Fruit fly (Drosophila melanogaster) whole organism, embryonic: ENCODE data around the gene Orct2.

Source experiments
- Adf1 ChIP-seq: fragments of 200-800 bp; sonication (Bioruptor generic); IDR thresholded peaks from 2 replicates; pipeline ENCODE4 v1.3.6; 2022; ENCODE audit warnings: missing biosample characterization, missing genetic modification characterization
- Antp ChIP-seq: fragments of 200-800 bp; sonication (Bioruptor generic); optimal IDR thresholded peaks from 3 replicates; lab custom pipeline; 2016; ENCODE audit warnings: missing biosample characterization, missing genetic modification characterization
- B-H2 ChIP-seq: fragments of 200-800 bp; sonication (Bioruptor generic); optimal IDR thresholded peaks from 2 replicates; lab custom pipeline; 2018; ENCODE audit warnings: missing biosample characterization, mild to moderate bottlenecking, missing genetic modification characterization
- CG11093 ChIP-seq: fragments of 200-800 bp; sonication (Bioruptor generic); IDR thresholded peaks from 3 replicates; pipeline ENCODE4 v1.3.6; 2022; ENCODE audit warnings: missing biosample characterization, missing genetic modification characterization
- CG12659 ChIP-seq: fragments of 200-800 bp; sonication (Bioruptor generic); optimal IDR thresholded peaks from 3 replicates; lab custom pipeline; 2017; ENCODE audit warnings: mild to moderate bottlenecking, missing biosample characterization, missing genetic modification reagents, missing genetic modification characterization
- CG13123 ChIP-seq: fragments of 200-800 bp; sonication (Bioruptor generic); optimal IDR thresholded peaks from 2 replicates; lab custom pipeline; 2016; ENCODE audit warnings: missing biosample characterization, missing genetic modification characterization
- CG13894 ChIP-seq: fragments of 200-800 bp; sonication (Bioruptor generic); optimal IDR thresholded peaks from 3 replicates; lab custom pipeline; 2018; ENCODE audit warnings: missing biosample characterization, mild to moderate bottlenecking, missing genetic modification characterization, moderate library complexity
- CG15696 ChIP-seq: fragments of 200-800 bp; sonication (Bioruptor generic); optimal IDR thresholded peaks from 2 replicates; lab custom pipeline; 2019; ENCODE audit warnings: missing biosample characterization, mild to moderate bottlenecking, missing genetic modification characterization, moderate library complexity
- CG1602 ChIP-seq: fragments of 200-800 bp; sonication (Bioruptor generic); optimal IDR thresholded peaks from 3 replicates; lab custom pipeline; 2016; ENCODE audit warnings: missing biosample characterization, missing genetic modification characterization
- CG17802 ChIP-seq: fragments of 200-800 bp; sonication (Bioruptor generic); optimal IDR thresholded peaks from 2 replicates; lab custom pipeline; 2018; ENCODE audit warnings: missing biosample characterization, mild to moderate bottlenecking, missing genetic modification characterization, moderate library complexity
- CG17829 ChIP-seq: fragments of 200-800 bp; optimal IDR thresholded peaks from 2 replicates; lab custom pipeline; 2019; ENCODE audit warnings: missing biosample characterization, mild to moderate bottlenecking, missing genetic modification characterization, moderate library complexity
- CG30403 ChIP-seq: fragments of 200-800 bp; sonication (Bioruptor generic); optimal IDR thresholded peaks from 3 replicates; lab custom pipeline; 2016; ENCODE audit warnings: missing biosample characterization, missing genetic modification characterization
- CG32772 ChIP-seq: fragments of 200-800 bp; sonication (Bioruptor generic); IDR thresholded peaks from 2 replicates; pipeline ENCODE4 v1.3.6; 2022; ENCODE audit warnings: missing biosample characterization, missing genetic modification characterization
- CG34376 ChIP-seq: fragments of 200-800 bp; sonication (Bioruptor generic); optimal IDR thresholded peaks from 2 replicates; lab custom pipeline; 2018; ENCODE audit warnings: missing biosample characterization, mild to moderate bottlenecking, missing genetic modification characterization
- CG3995 ChIP-seq: fragments of 200-800 bp; sonication (Bioruptor generic); optimal IDR thresholded peaks from 3 replicates; lab custom pipeline; 2016; ENCODE audit warnings: missing biosample characterization, missing genetic modification characterization
- CG6175 ChIP-seq: fragments of 200-800 bp; sonication (Bioruptor generic); IDR thresholded peaks from 3 replicates; pipeline ENCODE4 v1.3.6; 2022; ENCODE audit warnings: missing biosample characterization, missing genetic modification characterization
- CG6813 ChIP-seq: fragments of 200-800 bp; sonication (Bioruptor generic); optimal IDR thresholded peaks from 2 replicates; lab custom pipeline; 2017; ENCODE audit warnings: missing biosample characterization, missing genetic modification characterization, mild to moderate bottlenecking, moderate library complexity, missing genetic modification reagents
- CG7556 ChIP-seq: fragments of 200-800 bp; sonication (Bioruptor generic); optimal IDR thresholded peaks from 2 replicates; lab custom pipeline; 2017; ENCODE audit warnings: missing biosample characterization, mild to moderate bottlenecking, missing genetic modification characterization
- CG9876 ChIP-seq: fragments of 200-800 bp; sonication (Bioruptor generic); optimal IDR thresholded peaks from 2 replicates; lab custom pipeline; 2016; ENCODE audit warnings: missing biosample characterization, missing genetic modification characterization
- H2.0 ChIP-seq: fragments of 200-800 bp; sonication (Bioruptor generic); IDR thresholded peaks from 2 replicates; pipeline ENCODE4 v1.3.6; 2022; ENCODE audit warnings: missing biosample characterization, missing genetic modification characterization
- HmgD ChIP-seq: fragments of 200-800 bp; sonication (Bioruptor generic); optimal IDR thresholded peaks from 3 replicates; lab custom pipeline; 2016; ENCODE audit warnings: missing biosample characterization, missing genetic modification characterization
- Hr3 ChIP-seq: fragments of 200-800 bp; sonication (Bioruptor generic); optimal IDR thresholded peaks from 3 replicates; lab custom pipeline; 2016; ENCODE audit warnings: missing biosample characterization, missing genetic modification characterization
- Lim3 ChIP-seq: fragments of 200-800 bp; sonication (Bioruptor generic); IDR thresholded peaks from 2 replicates; pipeline ENCODE4 v1.3.6; 2022; ENCODE audit warnings: missing biosample characterization, missing genetic modification characterization
- NC2α ChIP-seq: fragments of 200-800 bp; sonication (Bioruptor generic); optimal IDR thresholded peaks from 2 replicates; lab custom pipeline; 2016; ENCODE audit warnings: missing biosample characterization, missing genetic modification characterization
- Ravus ChIP-seq: fragments of 200-800 bp; sonication (Bioruptor generic); IDR thresholded peaks from 2 replicates; pipeline ENCODE4 v1.3.6; 2022; ENCODE audit warnings: missing biosample characterization, missing genetic modification characterization
- Rfx ChIP-seq: fragments of 200-800 bp; sonication (Bioruptor generic); IDR thresholded peaks from 2 replicates; pipeline ENCODE4 v1.3.6; 2022; ENCODE audit warnings: missing biosample characterization, missing genetic modification characterization
- Rx ChIP-seq: fragments of 200-800 bp; sonication (Bioruptor generic); IDR thresholded peaks from 2 replicates; pipeline ENCODE4 v1.3.6; 2022; ENCODE audit warnings: missing biosample characterization, missing genetic modification characterization
- ara ChIP-seq: fragments of 200-800 bp; sonication (Bioruptor generic); IDR thresholded peaks from 2 replicates; pipeline ENCODE4 v1.3.6; 2022; ENCODE audit warnings: missing biosample characterization, missing genetic modification characterization
- bab2 ChIP-seq: fragments of 200-800 bp; sonication (Bioruptor generic); optimal IDR thresholded peaks from 2 replicates; lab custom pipeline; 2016; ENCODE audit warnings: missing biosample characterization, missing genetic modification characterization
- chif ChIP-seq, 2 experiments: fragments of 200-800 bp; sonication (Bioruptor generic); optimal IDR thresholded peaks; 3 replicates each; lab custom pipeline; 2016; ENCODE audit warnings: missing biosample characterization in 2 of 2, missing genetic modification characterization in 2 of 2
- ci ChIP-seq: fragments of 200-800 bp; sonication (Bioruptor generic); IDR thresholded peaks from 3 replicates; pipeline ENCODE4 v1.3.6; 2022; ENCODE audit warnings: missing biosample characterization, missing genetic modification characterization
- croc ChIP-seq: fragments of 200-800 bp; sonication (Bioruptor generic); conservative IDR thresholded peaks from 3 replicates; pipeline ENCODE4 v1.3.6; 2022; ENCODE audit warnings: missing biosample characterization, missing genetic modification characterization
- cwo ChIP-seq: fragments of 200-800 bp; sonication (Bioruptor generic); optimal IDR thresholded peaks from 3 replicates; lab custom pipeline; 2017; ENCODE audit warnings: missing biosample characterization, missing genetic modification characterization, mild to moderate bottlenecking, moderate library complexity, missing genetic modification reagents
- da ChIP-seq: fragments of 200-800 bp; sonication (Bioruptor generic); optimal IDR thresholded peaks from 2 replicates; lab custom pipeline; 2016; ENCODE audit warnings: missing biosample characterization, missing genetic modification characterization
- en ChIP-seq: fragments of 200-800 bp; sonication (Bioruptor generic); optimal IDR thresholded peaks from 2 replicates; lab custom pipeline; 2016; ENCODE audit warnings: missing biosample characterization, missing genetic modification characterization
- grau ChIP-seq: fragments of 200-800 bp; optimal IDR thresholded peaks from 3 replicates; lab custom pipeline; 2019; ENCODE audit warnings: missing biosample characterization, mild to moderate bottlenecking, missing genetic modification characterization, moderate library complexity
- gt ChIP-seq: fragments of 200-800 bp; sonication (Bioruptor generic); IDR thresholded peaks from 2 replicates; pipeline ENCODE4 v1.3.6; 2022; ENCODE audit warnings: missing biosample characterization, missing genetic modification characterization
- hb ChIP-seq: fragments of 200-800 bp; sonication (Bioruptor generic); IDR thresholded peaks from 3 replicates; pipeline ENCODE4 v1.3.6; 2022; ENCODE audit warnings: missing biosample characterization, missing genetic modification characterization; ENCODE audit not compliant: partially characterized antibody
- her ChIP-seq: fragments of 200-800 bp; sonication (Bioruptor generic); optimal IDR thresholded peaks from 2 replicates; lab custom pipeline; 2016; ENCODE audit warnings: missing biosample characterization, missing genetic modification characterization
- lov ChIP-seq, 2 experiments: fragments of 200-800 bp in 1 of 2; fragments of >200 bp in 1 of 2; sonication (Bioruptor generic) in 1 of 2; IDR thresholded peaks in 1 of 2; optimal IDR thresholded peaks in 1 of 2; 2 replicates in 1 of 2; 3 replicates in 1 of 2; pipeline versions ENCODE4 v1.3.6 to Lab custom; 2017 to 2022; ENCODE audit warnings: missing biosample characterization in 1 of 2, missing genetic modification characterization in 1 of 2
- mam ChIP-seq: fragments of 200-800 bp; sonication (Bioruptor generic); optimal IDR thresholded peaks from 3 replicates; lab custom pipeline; 2016; ENCODE audit warnings: missing biosample characterization, missing genetic modification characterization
- p53 ChIP-seq: fragments of 200-800 bp; sonication (Bioruptor generic); optimal IDR thresholded peaks from 2 replicates; lab custom pipeline; 2016; ENCODE audit warnings: missing biosample characterization, missing genetic modification characterization
- pfk ChIP-seq: fragments of 200-800 bp; sonication (Bioruptor generic); optimal IDR thresholded peaks from 2 replicates; lab custom pipeline; 2018; ENCODE audit warnings: missing biosample characterization, mild to moderate bottlenecking, missing genetic modification characterization, moderate library complexity
- pho ChIP-seq: fragments of 200-800 bp; sonication (Bioruptor generic); optimal IDR thresholded peaks from 2 replicates; lab custom pipeline; 2016; ENCODE audit warnings: missing biosample characterization, missing genetic modification characterization
- sna ChIP-seq: fragments of 200-800 bp; sonication (Bioruptor generic); IDR thresholded peaks from 2 replicates; pipeline ENCODE4 v1.3.6; 2022; ENCODE audit warnings: missing biosample characterization, missing genetic modification characterization; ENCODE audit not compliant: partially characterized antibody
- ssp ChIP-seq: fragments of 200-800 bp; sonication (Bioruptor generic); IDR thresholded peaks from 2 replicates; pipeline ENCODE4 v1.3.6; 2022; ENCODE audit warnings: missing biosample characterization, missing genetic modification characterization
- tin ChIP-seq: fragments of 200-800 bp; sonication (Bioruptor generic); optimal IDR thresholded peaks from 3 replicates; lab custom pipeline; 2016; ENCODE audit warnings: missing biosample characterization, missing genetic modification characterization
- tio ChIP-seq: fragments of 200-800 bp; sonication (Bioruptor generic); optimal IDR thresholded peaks from 2 replicates; lab custom pipeline; 2017; ENCODE audit warnings: missing biosample characterization, missing genetic modification characterization, inconsistent platforms
- vfl ChIP-seq: fragments of 200-800 bp; sonication (Bioruptor generic); optimal IDR thresholded peaks from 2 replicates; lab custom pipeline; 2016; ENCODE audit warnings: missing biosample characterization, missing genetic modification characterization
- wdn ChIP-seq: fragments of 200-800 bp; sonication (Bioruptor generic); IDR thresholded peaks from 2 replicates; pipeline ENCODE4 v1.3.6; 2022; ENCODE audit warnings: missing biosample characterization, missing genetic modification characterization

Gene Orct2

DNA sequence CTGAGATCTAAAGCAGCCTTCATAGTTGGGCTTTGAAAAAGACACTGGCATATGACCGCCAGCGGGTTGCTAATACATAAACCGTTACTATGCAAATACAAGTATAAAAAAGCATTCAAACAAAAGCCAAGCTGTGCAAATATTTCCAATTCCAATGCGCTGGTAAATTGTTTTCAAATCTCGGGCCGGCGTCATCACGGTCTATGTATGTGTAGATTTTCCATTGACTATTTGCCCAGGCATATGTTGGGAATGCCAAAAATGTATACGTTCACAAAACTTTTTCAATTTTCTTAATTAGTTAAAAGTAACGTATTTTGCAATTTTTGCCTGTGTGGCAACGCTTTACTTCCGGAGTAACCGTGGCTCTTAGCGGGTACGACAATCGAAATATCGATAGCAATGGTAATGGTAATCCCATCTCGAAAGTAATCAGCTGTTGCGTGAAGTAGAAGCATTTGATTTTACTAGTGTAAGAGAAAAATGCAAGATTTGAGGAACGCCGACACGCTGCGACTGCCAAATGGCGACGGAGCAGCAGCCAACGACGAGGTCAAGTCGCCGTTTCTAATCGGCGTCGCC lies 17.0 kb downstream of the Orct2 start, which contains the start of the genes CG34290 and Uck (continued):
- TF ChIP-seq NC2α (GFP tag; lab: Kevin White, UChicago), result peak; percentile 19
- TF ChIP-seq her (GFP tag; lab: Kevin White, UChicago), result peak; percentile 82
- peak; percentile 32 for TF ChIP-seq CG1602
- peak; percentile 36; the same call in 1 of the 2 replicates for TF ChIP-seq ara (GFP tag; lab: Robert Waterston, UW)
- 0 out of 2 replicates have a peak, but pooled peaks have one; percentile 54 for TF ChIP-seq wdn
- TF ChIP-seq CG11093 (GFP tag; lab: Robert Waterston, UW), result 0 out of 3 replicates have a peak, but pooled peaks have one; percentile 22
- TF ChIP-seq gt (GFP tag; lab: Robert Waterston, UW), result no peak
- TF ChIP-seq CG13123, result peak; percentile 27
- no peak for TF ChIP-seq croc (GFP tag; lab: Robert Waterston, UW)
- TF ChIP-seq CG6813 (GFP tag; lab: Kevin White, UChicago), result peak; percentile 81
- peak; percentile 54 for TF ChIP-seq tin (GFP tag; lab: Kevin White, UChicago)
- TF ChIP-seq Lim3, result no peak
- no peak for TF ChIP-seq lov (optimal IDR thresholded peaks at IDR 0.05; lab: Kevin White, UChicago)
- peak; percentile 62; the same call in 1 of the 3 replicates for TF ChIP-seq lov (GFP tag; IDR thresholded peaks at IDR 0.05; lab: Robert Waterston, UW)
- peak; percentile 61 for TF ChIP-seq CG7556 (GFP tag; lab: Kevin White, UChicago)
- TF ChIP-seq CG32772 (GFP tag; lab: Robert Waterston, UW), result 0 out of 2 replicates have a peak, but pooled peaks have one; percentile 14
- peak; percentile 68 for TF ChIP-seq CG13894 (tag; lab: Kevin White, UChicago)
- TF ChIP-seq CG30403 (GFP tag; lab: Kevin White, UChicago), result peak; percentile 52
- TF ChIP-seq H2.0 (GFP tag; lab: Robert Waterston, UW), result peak; percentile 56
- TF ChIP-seq vfl (GFP tag; lab: Kevin White, UChicago), result peak; percentile 16
- peak; percentile 18 for TF ChIP-seq bab2
- TF ChIP-seq CG12659 (GFP tag; lab: Kevin White, UChicago), result peak; percentile 91
- peak; percentile 72 for TF ChIP-seq CG9876 (GFP tag; lab: Kevin White, UChicago)
- peak; percentile 62; the same call in 2 of the 3 replicates for TF ChIP-seq hb
- TF ChIP-seq HmgD (GFP tag; lab: Kevin White, UChicago), result peak; percentile 78
- peak; percentile 38 for TF ChIP-seq CG15696 (tag; lab: Kevin White, UChicago)
- TF ChIP-seq Rfx (GFP tag; lab: Robert Waterston, UW), result peak; percentile 89
- peak; percentile 53 to 77 for TF ChIP-seq chif (GFP tag; optimal IDR thresholded peaks at IDR 0.05; lab: Kevin White, UChicago)
- TF ChIP-seq ci (GFP tag; lab: Robert Waterston, UW), result peak; percentile 94
- TF ChIP-seq CG34376 (GFP tag; lab: Kevin White, UChicago), result peak; percentile 90
- TF ChIP-seq grau (tag; lab: Kevin White, UChicago), result peak; percentile 71
- TF ChIP-seq Ravus (GFP tag; lab: Robert Waterston, UW), result no peak
- peak; percentile 35 for TF ChIP-seq Hr3 (GFP tag; lab: Kevin White, UChicago)
- TF ChIP-seq CG17829 (tag; lab: Kevin White, UChicago), result peak; percentile 72
- peak; percentile 23 for TF ChIP-seq cwo
- peak; percentile 65 for TF ChIP-seq CG17802 (tag; lab: Kevin White, UChicago)
- TF ChIP-seq Rx (GFP tag; lab: Robert Waterston, UW), result peak; percentile 39; the same call in 1 of the 2 replicates
- TF ChIP-seq p53 (GFP tag; lab: Kevin White, UChicago), result peak; percentile 69
- peak; percentile 3 for TF ChIP-seq tio (GFP tag; lab: Kevin White, UChicago)
- TF ChIP-seq Adf1, result peak; percentile 36; the same call in 1 of the 2 replicates
- peak; percentile 89 for TF ChIP-seq B-H2
- no peak for TF ChIP-seq CG6175 (GFP tag; lab: Robert Waterston, UW)
- peak; percentile 52 for TF ChIP-seq da
- peak; percentile 60 for TF ChIP-seq en (GFP tag; lab: Kevin White, UChicago)
- peak; percentile 63 for TF ChIP-seq pho (GFP tag; lab: Kevin White, UChicago)
- peak; percentile 67 for TF ChIP-seq mam (GFP tag; lab: Kevin White, UChicago)
- TF ChIP-seq Antp, result peak; percentile 59
- TF ChIP-seq sna (GFP tag; lab: Robert Waterston, UW), result peak; percentile 89
- TF ChIP-seq ssp (GFP tag; lab: Robert Waterston, UW), result peak; percentile 38; the same call in 1 of the 2 replicates
- peak; percentile 70 for TF ChIP-seq pfk
- peak; percentile 78 for TF ChIP-seq CG3995
